Fruit fly (Drosophila melanogaster) whole organism, embryonic: ENCODE results near the gene CG6236.

ENCODE experiments used
- Awh ChIP-seq: fragments of 200-800 bp; sonication (Bioruptor generic); IDR thresholded peaks from 2 replicates; pipeline ENCODE4, ENCODE4 v1.3.6; 2022; ENCODE audit warnings: missing biosample characterization, missing genetic modification characterization
- Bdp1 ChIP-seq: fragments of 200-800 bp; sonication (Bioruptor generic); optimal IDR thresholded peaks from 3 replicates; lab custom pipeline; 2016; ENCODE audit warnings: missing biosample characterization, missing genetic modification characterization
- CG10209 ChIP-seq: fragments of 200-800 bp; sonication (Bioruptor generic); optimal IDR thresholded peaks from 3 replicates; lab custom pipeline; 2017; ENCODE audit warnings: missing biosample characterization, mild to moderate bottlenecking, missing genetic modification characterization, missing genetic modification reagents
- CG10267 ChIP-seq: fragments of 200-800 bp; sonication (Bioruptor generic); optimal IDR thresholded peaks from 2 replicates; lab custom pipeline; 2018; ENCODE audit warnings: missing biosample characterization, mild to moderate bottlenecking, missing genetic modification characterization, moderate library complexity
- CG10366 ChIP-seq: fragments of 200-800 bp; sonication (Bioruptor generic); IDR thresholded peaks from 2 replicates; pipeline ENCODE4 v1.3.6; 2022; ENCODE audit warnings: missing biosample characterization, missing genetic modification characterization
- CG13123 ChIP-seq: fragments of 200-800 bp; sonication (Bioruptor generic); optimal IDR thresholded peaks from 2 replicates; lab custom pipeline; 2016; ENCODE audit warnings: missing biosample characterization, missing genetic modification characterization
- CG13296 ChIP-seq: fragments of 200-800 bp; sonication (Bioruptor generic); optimal IDR thresholded peaks from 3 replicates; lab custom pipeline; 2018; ENCODE audit warnings: missing biosample characterization, mild to moderate bottlenecking, missing genetic modification characterization
- CG1603 ChIP-seq: fragments of 200-800 bp; sonication (Bioruptor generic); optimal IDR thresholded peaks from 2 replicates; lab custom pipeline; 2019; ENCODE audit warnings: missing biosample characterization, mild to moderate bottlenecking, missing genetic modification characterization, moderate library complexity
- CG2875 ChIP-seq: fragments of 200-800 bp; sonication (Bioruptor generic); optimal IDR thresholded peaks from 2 replicates; lab custom pipeline; 2017; ENCODE audit warnings: missing biosample characterization, mild to moderate bottlenecking, missing genetic modification characterization, missing genetic modification reagents
- CG3995 ChIP-seq: fragments of 200-800 bp; sonication (Bioruptor generic); optimal IDR thresholded peaks from 3 replicates; lab custom pipeline; 2016; ENCODE audit warnings: missing biosample characterization, missing genetic modification characterization
- CG4282 ChIP-seq: fragments of 200-800 bp; sonication (Bioruptor generic); optimal IDR thresholded peaks from 2 replicates; lab custom pipeline; 2016; ENCODE audit warnings: missing biosample characterization, missing genetic modification characterization
- CG7556 ChIP-seq: fragments of 200-800 bp; sonication (Bioruptor generic); optimal IDR thresholded peaks from 2 replicates; lab custom pipeline; 2017; ENCODE audit warnings: missing biosample characterization, mild to moderate bottlenecking, missing genetic modification characterization
- CG8281 ChIP-seq: fragments of 200-800 bp; sonication (Bioruptor generic); optimal IDR thresholded peaks from 2 replicates; lab custom pipeline; 2018; ENCODE audit warnings: missing biosample characterization, mild to moderate bottlenecking, missing genetic modification characterization, moderate library complexity
- CG8359 ChIP-seq: fragments of 200-800 bp; sonication (Bioruptor generic); optimal IDR thresholded peaks from 2 replicates; lab custom pipeline; 2017; ENCODE audit warnings: missing biosample characterization, mild to moderate bottlenecking, missing genetic modification characterization, borderline replicate concordance
- Doc2 ChIP-seq: fragments of 200-800 bp; sonication (Bioruptor generic); IDR thresholded peaks from 2 replicates; pipeline ENCODE4 v1.3.6; 2022; ENCODE audit warnings: missing biosample characterization, missing genetic modification characterization
- Gug ChIP-seq: fragments of 200-800 bp; sonication (Bioruptor generic); IDR thresholded peaks from 4 replicates; pipeline ENCODE4 v1.3.6; 2022; ENCODE audit warnings: missing biosample characterization, missing genetic modification characterization
- Lhr ChIP-seq: fragments of 200-800 bp; sonication (Bioruptor generic); optimal IDR thresholded peaks from 3 replicates; lab custom pipeline; 2017; ENCODE audit warnings: mild to moderate bottlenecking, missing biosample characterization, missing genetic modification reagents, missing genetic modification characterization
- MESR4 ChIP-seq: fragments of 200-800 bp; sonication (Bioruptor generic); optimal IDR thresholded peaks from 2 replicates; lab custom pipeline; 2018; ENCODE audit warnings: missing biosample characterization, mild to moderate bottlenecking, missing genetic modification characterization, moderate library complexity
- Max ChIP-seq: fragments of 200-800 bp; sonication (Bioruptor generic); optimal IDR thresholded peaks from 2 replicates; lab custom pipeline; 2016; ENCODE audit warnings: missing biosample characterization, mild to moderate bottlenecking, missing genetic modification characterization
- Meics ChIP-seq: fragments of 200-800 bp; sonication (Bioruptor generic); optimal IDR thresholded peaks from 2 replicates; lab custom pipeline; 2017; ENCODE audit warnings: missing biosample characterization, mild to moderate bottlenecking, missing genetic modification characterization
- Sox102F ChIP-seq: fragments of 200-800 bp; sonication (Bioruptor generic); optimal IDR thresholded peaks from 2 replicates; lab custom pipeline; 2018; ENCODE audit warnings: missing biosample characterization, mild to moderate bottlenecking, missing genetic modification characterization, moderate library complexity
- Sry-β ChIP-seq: fragments of 200-800 bp; sonication (Bioruptor generic); optimal IDR thresholded peaks from 2 replicates; lab custom pipeline; 2018; ENCODE audit warnings: missing biosample characterization, mild to moderate bottlenecking, missing genetic modification characterization, moderate library complexity
- TFAM ChIP-seq: fragments of 200-800 bp; sonication (Bioruptor generic); optimal IDR thresholded peaks from 2 replicates; lab custom pipeline; 2017; ENCODE audit warnings: missing biosample characterization, missing genetic modification characterization, inconsistent platforms
- al ChIP-seq: fragments of 200-800 bp; sonication (Bioruptor generic); IDR thresholded peaks from 2 replicates; pipeline ENCODE4 v1.3.6; 2022; ENCODE audit warnings: missing biosample characterization, missing genetic modification characterization
- ato ChIP-seq: fragments of 200-800 bp; sonication (Bioruptor generic); IDR thresholded peaks from 2 replicates; pipeline ENCODE4 v1.3.6; 2022; ENCODE audit warnings: missing biosample characterization, missing genetic modification characterization; ENCODE audit not compliant: partially characterized antibody
- bbx ChIP-seq: fragments of 200-800 bp; sonication (Bioruptor generic); IDR thresholded peaks from 2 replicates; pipeline ENCODE4 v1.3.6; 2022; ENCODE audit warnings: missing biosample characterization, missing genetic modification characterization; ENCODE audit not compliant: partially characterized antibody
- bsh ChIP-seq, 2 experiments: fragments of 200-800 bp; sonication (Bioruptor generic); optimal IDR thresholded peaks; 2 replicates each; lab custom pipeline; 2017 to 2018; ENCODE audit warnings: mild to moderate bottlenecking in 2 of 2, missing biosample characterization in 2 of 2, missing genetic modification characterization in 2 of 2, moderate library complexity in 1 of 2
- crc ChIP-seq: fragments of 200-800 bp; sonication (Bioruptor generic); optimal IDR thresholded peaks from 2 replicates; lab custom pipeline; 2016; ENCODE audit warnings: missing biosample characterization, missing genetic modification characterization
- emc ChIP-seq: fragments of 200-800 bp; sonication (Bioruptor generic); optimal IDR thresholded peaks from 2 replicates; lab custom pipeline; 2016; ENCODE audit warnings: missing biosample characterization, missing genetic modification characterization
- eve ChIP-seq, 2 experiments: fragments of >200 bp; optimal IDR thresholded peaks; 2 replicates each; lab custom pipeline; 2017; ENCODE audit warnings: missing biosample characterization in 2 of 2, missing genetic modification characterization in 2 of 2
- eyg ChIP-seq: fragments of 200-800 bp; sonication (Bioruptor generic); optimal IDR thresholded peaks from 3 replicates; lab custom pipeline; 2016; ENCODE audit warnings: missing biosample characterization, missing genetic modification characterization
- fu2 ChIP-seq: fragments of 200-800 bp; sonication (Bioruptor generic); optimal IDR thresholded peaks from 2 replicates; lab custom pipeline; 2016; ENCODE audit warnings: missing biosample characterization, missing genetic modification characterization
- gro ChIP-seq: fragments of 200-800 bp; sonication (Bioruptor generic); optimal IDR thresholded peaks from 2 replicates; lab custom pipeline; 2016; ENCODE audit warnings: missing biosample characterization, missing genetic modification characterization
- ind ChIP-seq: fragments of 200-800 bp; sonication (Bioruptor generic); optimal IDR thresholded peaks from 3 replicates; lab custom pipeline; 2016; ENCODE audit warnings: missing biosample characterization, missing genetic modification characterization
- jigr1 ChIP-seq: fragments of 200-800 bp; sonication (Bioruptor generic); IDR thresholded peaks from 3 replicates; pipeline ENCODE4 v1.3.6; 2022; ENCODE audit warnings: missing biosample characterization, missing genetic modification characterization
- kay ChIP-seq: fragments of 200-800 bp; sonication (Bioruptor generic); optimal IDR thresholded peaks from 2 replicates; lab custom pipeline; 2016; ENCODE audit warnings: missing biosample characterization, missing genetic modification characterization
- kni ChIP-seq: fragments of 200-800 bp; sonication (Bioruptor generic); optimal IDR thresholded peaks from 3 replicates; lab custom pipeline; 2017; ENCODE audit warnings: mild to moderate bottlenecking, missing biosample characterization, missing genetic modification reagents, missing genetic modification characterization
- lbe ChIP-seq: fragments of 200-800 bp; sonication (Bioruptor generic); optimal IDR thresholded peaks from 2 replicates; lab custom pipeline; 2016; ENCODE audit warnings: missing biosample characterization, mild to moderate bottlenecking, missing genetic modification characterization
- lilli ChIP-seq: fragments of 200-800 bp; sonication (Bioruptor generic); optimal IDR thresholded peaks from 3 replicates; lab custom pipeline; 2016; ENCODE audit warnings: missing biosample characterization, missing genetic modification characterization
- lola ChIP-seq, 3 experiments: fragments of >200 bp in 2 of 3; fragments of 200-800 bp in 1 of 3; sonication (Bioruptor generic) in 1 of 3; optimal IDR thresholded peaks; 2 replicates each; lab custom pipeline; 2017 to 2019; ENCODE audit warnings: missing biosample characterization in 3 of 3, missing genetic modification characterization in 3 of 3, mild to moderate bottlenecking in 1 of 3, moderate library complexity in 1 of 3
- nerfin-1 ChIP-seq: fragments of 200-800 bp; sonication (Bioruptor generic); optimal IDR thresholded peaks from 3 replicates; lab custom pipeline; 2019; ENCODE audit warnings: missing biosample characterization, mild to moderate bottlenecking, missing genetic modification characterization, moderate library complexity
- nmo ChIP-seq: fragments of 200-800 bp; sonication (Bioruptor generic); optimal IDR thresholded peaks from 2 replicates; lab custom pipeline; 2018; ENCODE audit warnings: missing biosample characterization, mild to moderate bottlenecking, missing genetic modification characterization, moderate library complexity
- onecut ChIP-seq: fragments of 200-800 bp; sonication (Bioruptor generic); IDR thresholded peaks from 2 replicates; pipeline ENCODE4 v1.3.6; 2022; ENCODE audit warnings: missing biosample characterization, missing genetic modification characterization
- pnt ChIP-seq: fragments of 200-800 bp; sonication (Bioruptor generic); optimal IDR thresholded peaks from 3 replicates; lab custom pipeline; 2016; ENCODE audit warnings: missing biosample characterization, missing genetic modification characterization
- sc ChIP-seq, 3 experiments: fragments of >200 bp in 2 of 3; fragments of 200-800 bp in 1 of 3; sonication (Bioruptor generic) in 1 of 3; optimal IDR thresholded peaks; 2 replicates in 2 of 3; 3 replicates in 1 of 3; lab custom pipeline; 2017; ENCODE audit warnings: mild to moderate bottlenecking in 1 of 3, missing biosample characterization in 1 of 3, missing genetic modification characterization in 1 of 3, missing genetic modification reagents in 1 of 3
- sd ChIP-seq: fragments of 200-800 bp; sonication (Bioruptor generic); optimal IDR thresholded peaks from 3 replicates; lab custom pipeline; 2018; ENCODE audit warnings: missing biosample characterization, mild to moderate bottlenecking, missing genetic modification characterization, moderate library complexity
- sna ChIP-seq: fragments of 200-800 bp; sonication (Bioruptor generic); IDR thresholded peaks from 2 replicates; pipeline ENCODE4 v1.3.6; 2022; ENCODE audit warnings: missing biosample characterization, missing genetic modification characterization; ENCODE audit not compliant: partially characterized antibody

The CG6236 gene

dm6 chr3R:15342432-15342925 lies 14.4 kb upstream of the CG6236 start (continued):
- TF ChIP-seq Doc2 (no peak), MESR4 (GFP tag; lab: Kevin White, UChicago) (no peak), onecut (GFP tag; lab: Robert Waterston, UW) (no peak), CG13123 (no peak), bsh (GFP tag; optimal IDR thresholded peaks at IDR 0.05; lab: Kevin White, UChicago) (no peak), CG8281 (tag; lab: Kevin White, UChicago) (no peak), al (0 out of 2 replicates have a peak, but pooled peaks have one; percentile 7), gro (GFP tag; lab: Kevin White, UChicago) (no peak), pnt (GFP tag; lab: Kevin White, UChicago) (peak; percentile 10), kni (GFP tag; lab: Kevin White, UChicago) (no peak), crc (no peak)

DNA sequence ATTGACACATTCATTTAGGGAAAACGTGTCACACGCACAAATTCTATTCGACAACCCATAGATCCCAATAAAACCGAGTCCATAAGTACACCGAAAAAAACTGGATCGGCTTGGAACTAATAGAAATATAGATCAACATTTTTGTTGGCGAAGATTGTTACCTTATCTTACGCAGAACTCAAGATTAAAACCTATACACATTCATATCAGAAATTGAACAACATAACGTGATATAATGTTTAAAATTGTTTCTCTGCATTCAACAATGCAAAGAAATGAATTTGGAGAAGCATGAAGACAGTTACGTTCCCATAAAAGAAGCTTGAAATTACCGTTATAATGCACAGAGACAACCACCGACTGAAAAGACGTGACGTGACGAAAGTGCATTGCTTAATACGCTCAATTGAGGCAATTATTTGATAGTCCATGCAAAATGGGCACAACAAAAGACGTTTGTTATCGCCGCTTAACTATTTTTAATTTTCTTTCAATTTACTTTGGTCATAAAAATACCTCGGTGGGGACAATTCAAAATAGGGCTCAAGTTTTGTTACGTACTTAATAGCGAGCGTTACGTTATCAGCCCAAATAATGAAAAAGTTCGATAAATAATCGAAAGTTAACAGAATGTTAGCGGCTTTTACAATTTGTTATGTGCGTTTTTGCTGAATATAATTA lies 12.1 kb upstream of the CG6236 start, which contains the start of gene SerRS-m:
TSS of gene SerRS-m (plus strand) at position 616 of the 681 bp plus-strand sequence.
- TF ChIP-seq Lhr: no peak
- TF ChIP-seq jigr1 (GFP tag; lab: Robert Waterston, UW): no peak
- no peak for TF ChIP-seq eve (GFP tag; optimal IDR thresholded peaks at IDR 0.05; lab: Kevin White, UChicago)
- no peak for TF ChIP-seq CG10366 (GFP tag; lab: Robert Waterston, UW)
- TF ChIP-seq Max (GFP tag; lab: Kevin White, UChicago): no peak
- TF ChIP-seq Meics (GFP tag; lab: Kevin White, UChicago): no peak
- no peak for TF ChIP-seq lbe (GFP tag; lab: Kevin White, UChicago)
- no peak for TF ChIP-seq nerfin-1
- TF ChIP-seq Awh (GFP tag; lab: Robert Waterston, UW): no peak
- no peak for TF ChIP-seq Bdp1 (GFP tag; lab: Kevin White, UChicago)
- 0 out of 2 replicates have a peak, but pooled peaks have one; percentile 25 for TF ChIP-seq sna (GFP tag; lab: Robert Waterston, UW)
- TF ChIP-seq CG3995: no peak
- TF ChIP-seq CG10209 (GFP tag; lab: Kevin White, UChicago): peak; percentile 3
- TF ChIP-seq lola (GFP tag; optimal IDR thresholded peaks at IDR 0.05; lab: Kevin White, UChicago): peak in 1 of 3 experiments; percentile 9
- TF ChIP-seq CG1603 (tag; lab: Kevin White, UChicago): peak; percentile 19
- TF ChIP-seq bbx (GFP tag; lab: Robert Waterston, UW): no peak
- TF ChIP-seq eyg (GFP tag; lab: Kevin White, UChicago): no peak
- TF ChIP-seq CG8359 (GFP tag; lab: Kevin White, UChicago): no peak
- peak; percentile 17 for TF ChIP-seq CG10267 (tag; lab: Kevin White, UChicago)
- peak; percentile 11 for TF ChIP-seq lilli (GFP tag; lab: Kevin White, UChicago)
- no peak for TF ChIP-seq Sox102F (GFP tag; lab: Kevin White, UChicago)
- TF ChIP-seq Sry-β (GFP tag; lab: Kevin White, UChicago): no peak
- TF ChIP-seq emc: no peak
- TF ChIP-seq CG2875 (GFP tag; lab: Kevin White, UChicago): peak; percentile 26
- no peak for TF ChIP-seq ind (GFP tag; lab: Kevin White, UChicago)
- TF ChIP-seq kay (GFP tag; lab: Kevin White, UChicago): no peak
- peak; percentile 33 for TF ChIP-seq sd (tag; lab: Kevin White, UChicago)
- TF ChIP-seq CG13296 (GFP tag; lab: Kevin White, UChicago): no peak
- TF ChIP-seq TFAM: no peak
- peak; percentile 22 for TF ChIP-seq CG7556 (GFP tag; lab: Kevin White, UChicago)
- no peak for TF ChIP-seq fu2 (GFP tag; lab: Kevin White, UChicago)
- TF ChIP-seq Gug (GFP tag; lab: Robert Waterston, UW): no peak
- no peak for TF ChIP-seq nmo
- no peak for TF ChIP-seq sc (optimal IDR thresholded peaks at IDR 0.05; lab: Kevin White, UChicago)
- TF ChIP-seq sc (GFP tag; optimal IDR thresholded peaks at IDR 0.05; lab: Kevin White, UChicago): no peak
- no peak for TF ChIP-seq ato
- TF ChIP-seq CG4282 (GFP tag; lab: Kevin White, UChicago): no peak
